Fruit fly (Drosophila melanogaster) whole organism, embryonic: ENCODE data around the gene wb.

Source experiments
- B-H2 ChIP-seq: fragments of 200-800 bp; sonication (Bioruptor generic); optimal IDR thresholded peaks from 2 replicates; lab custom pipeline; 2018; ENCODE audit warnings: missing biosample characterization, mild to moderate bottlenecking, missing genetic modification characterization
- Bdp1 ChIP-seq: fragments of 200-800 bp; sonication (Bioruptor generic); optimal IDR thresholded peaks from 3 replicates; lab custom pipeline; 2016; ENCODE audit warnings: missing biosample characterization, missing genetic modification characterization
- BtbVII ChIP-seq: fragments of 200-800 bp; sonication (Bioruptor generic); optimal IDR thresholded peaks from 3 replicates; lab custom pipeline; 2017; ENCODE audit warnings: missing biosample characterization, mild to moderate bottlenecking, missing genetic modification characterization
- CG10959 ChIP-seq: fragments of 200-800 bp; sonication (Bioruptor generic); IDR thresholded peaks from 2 replicates; pipeline ENCODE4 v1.3.6; 2022; ENCODE audit warnings: missing biosample characterization, missing genetic modification characterization
- CG11560 ChIP-seq: fragments of 200-800 bp; sonication (Bioruptor generic); IDR thresholded peaks from 3 replicates; pipeline ENCODE4 v1.3.6; 2022; ENCODE audit warnings: missing biosample characterization, missing genetic modification characterization
- CG12155 ChIP-seq: fragments of 200-800 bp; sonication (Bioruptor generic); optimal IDR thresholded peaks from 3 replicates; lab custom pipeline; 2016; ENCODE audit warnings: missing biosample characterization, missing genetic modification characterization
- CG13287 ChIP-seq: fragments of 200-800 bp; sonication (Bioruptor generic); IDR thresholded peaks from 2 replicates; pipeline ENCODE4 v1.3.6; 2022; ENCODE audit warnings: missing biosample characterization, missing genetic modification characterization; ENCODE audit not compliant: partially characterized antibody
- CG13775 ChIP-seq: fragments of 200-800 bp; sonication (Bioruptor generic); optimal IDR thresholded peaks from 3 replicates; lab custom pipeline; 2017; ENCODE audit warnings: missing biosample characterization, mild to moderate bottlenecking, missing genetic modification characterization
- CG14441 ChIP-seq: fragments of 200-800 bp; sonication (Bioruptor generic); IDR thresholded peaks from 2 replicates; pipeline ENCODE4 v1.3.6; 2022; ENCODE audit warnings: missing biosample characterization, missing genetic modification characterization
- CG2678 ChIP-seq: fragments of 200-800 bp; sonication (Bioruptor generic); optimal IDR thresholded peaks from 3 replicates; lab custom pipeline; 2019; ENCODE audit warnings: missing biosample characterization, mild to moderate bottlenecking, missing genetic modification characterization, moderate library complexity
- CG4360 ChIP-seq: fragments of 200-800 bp; sonication (Bioruptor generic); IDR thresholded peaks from 2 replicates; pipeline ENCODE4 v1.3.6; 2022; ENCODE audit warnings: missing biosample characterization, missing genetic modification characterization
- CG4707 ChIP-seq: fragments of 200-800 bp; sonication (Bioruptor generic); optimal IDR thresholded peaks from 2 replicates; lab custom pipeline; 2018; ENCODE audit warnings: missing biosample characterization, mild to moderate bottlenecking, missing genetic modification characterization, moderate library complexity
- CG6254 ChIP-seq: fragments of 200-800 bp; sonication (Bioruptor generic); optimal IDR thresholded peaks from 3 replicates; lab custom pipeline; 2017; ENCODE audit warnings: mild to moderate bottlenecking, missing biosample characterization, missing genetic modification reagents, missing genetic modification characterization
- CG6791 ChIP-seq: fragments of 200-800 bp; sonication (Bioruptor generic); IDR thresholded peaks from 3 replicates; pipeline ENCODE4 v1.3.6; 2022; ENCODE audit warnings: missing biosample characterization, missing genetic modification characterization; ENCODE audit not compliant: partially characterized antibody
- CG9437 ChIP-seq: fragments of 200-800 bp; sonication (Bioruptor generic); optimal IDR thresholded peaks from 2 replicates; lab custom pipeline; 2018; ENCODE audit warnings: missing biosample characterization, mild to moderate bottlenecking, missing genetic modification characterization
- Dfd ChIP-seq, 2 experiments: fragments of >200 bp; optimal IDR thresholded peaks; 2 replicates each; lab custom pipeline; 2017; ENCODE audit warnings: missing biosample characterization in 2 of 2, missing genetic modification characterization in 2 of 2
- E2f2 ChIP-seq: fragments of 200-800 bp; sonication (Bioruptor generic); IDR thresholded peaks from 2 replicates; pipeline ENCODE4 v1.3.6; 2022; ENCODE audit warnings: missing biosample characterization, missing genetic modification characterization
- Eip74EF ChIP-seq, 2 experiments: fragments of 200-800 bp in 1 of 2; fragments of >200 bp in 1 of 2; sonication (Bioruptor generic) in 1 of 2; optimal IDR thresholded peaks; 2 replicates each; lab custom pipeline; 2017 to 2019; ENCODE audit warnings: missing biosample characterization in 2 of 2, missing genetic modification characterization in 2 of 2, mild to moderate bottlenecking in 1 of 2, moderate library complexity in 1 of 2
- Ets97D ChIP-seq: fragments of 200-800 bp; sonication (Bioruptor generic); optimal IDR thresholded peaks from 3 replicates; lab custom pipeline; 2016; ENCODE audit warnings: missing biosample characterization, missing genetic modification characterization
- Hand ChIP-seq: fragments of 200-800 bp; sonication (Bioruptor generic); optimal IDR thresholded peaks from 2 replicates; lab custom pipeline; 2017; ENCODE audit warnings: mild to moderate bottlenecking, missing biosample characterization, missing genetic modification reagents, missing genetic modification characterization
- NC2β ChIP-seq: fragments of 200-800 bp; sonication (Bioruptor generic); optimal IDR thresholded peaks from 2 replicates; lab custom pipeline; 2016; ENCODE audit warnings: missing biosample characterization, missing genetic modification characterization
- Nf-YC ChIP-seq: fragments of 200-800 bp; optimal IDR thresholded peaks from 3 replicates; lab custom pipeline; 2019; ENCODE audit warnings: missing biosample characterization, mild to moderate bottlenecking, missing genetic modification characterization, moderate library complexity
- Pdp1 ChIP-seq, 2 experiments: fragments of 200-800 bp; sonication (Bioruptor generic); optimal IDR thresholded peaks; 3 replicates each; lab custom pipeline; 2016; ENCODE audit warnings: missing biosample characterization in 2 of 2, missing genetic modification characterization in 2 of 2, mild to moderate bottlenecking in 1 of 2, moderate library complexity in 1 of 2
- Scr ChIP-seq: fragments of 200-800 bp; sonication (Bioruptor generic); IDR thresholded peaks from 2 replicates; pipeline ENCODE4 v1.3.6; 2022; ENCODE audit warnings: missing biosample characterization, missing genetic modification characterization; ENCODE audit not compliant: partially characterized antibody
- Taf1 ChIP-seq: fragments of 200-800 bp; sonication (Bioruptor generic); IDR thresholded peaks from 2 replicates; pipeline ENCODE4 v1.3.6; 2022; ENCODE audit warnings: missing biosample characterization, missing genetic modification characterization
- Vsx1 ChIP-seq: fragments of 200-800 bp; sonication (Bioruptor generic); optimal IDR thresholded peaks from 2 replicates; lab custom pipeline; 2017; ENCODE audit warnings: missing biosample characterization, mild to moderate bottlenecking, missing genetic modification characterization, missing genetic modification reagents
- amos ChIP-seq: fragments of 200-800 bp; sonication (Bioruptor generic); IDR thresholded peaks from 2 replicates; pipeline ENCODE4 v1.3.6; 2022; ENCODE audit warnings: missing biosample characterization, missing genetic modification characterization; ENCODE audit not compliant: partially characterized antibody
- bab2 ChIP-seq: fragments of 200-800 bp; sonication (Bioruptor generic); optimal IDR thresholded peaks from 2 replicates; lab custom pipeline; 2016; ENCODE audit warnings: missing biosample characterization, missing genetic modification characterization
- bsh ChIP-seq, 2 experiments: fragments of 200-800 bp; sonication (Bioruptor generic); optimal IDR thresholded peaks; 2 replicates each; lab custom pipeline; 2017 to 2018; ENCODE audit warnings: mild to moderate bottlenecking in 2 of 2, missing biosample characterization in 2 of 2, missing genetic modification characterization in 2 of 2, moderate library complexity in 1 of 2
- cad ChIP-seq: fragments of >200 bp; optimal IDR thresholded peaks from 2 replicates; lab custom pipeline; 2017; ENCODE audit warnings: missing biosample characterization, missing genetic modification characterization
- croc ChIP-seq: fragments of 200-800 bp; sonication (Bioruptor generic); conservative IDR thresholded peaks from 3 replicates; pipeline ENCODE4 v1.3.6; 2022; ENCODE audit warnings: missing biosample characterization, missing genetic modification characterization
- fru ChIP-seq: fragments of >200 bp; optimal IDR thresholded peaks from 2 replicates; lab custom pipeline; 2017
- fu2 ChIP-seq: fragments of 200-800 bp; sonication (Bioruptor generic); optimal IDR thresholded peaks from 2 replicates; lab custom pipeline; 2016; ENCODE audit warnings: missing biosample characterization, missing genetic modification characterization
- gce ChIP-seq: fragments of 200-800 bp; sonication (Bioruptor generic); IDR thresholded peaks from 3 replicates; pipeline ENCODE4 v1.3.6; 2022; ENCODE audit warnings: missing biosample characterization, missing genetic modification characterization
- gt ChIP-seq: fragments of 200-800 bp; sonication (Bioruptor generic); IDR thresholded peaks from 2 replicates; pipeline ENCODE4 v1.3.6; 2022; ENCODE audit warnings: missing biosample characterization, missing genetic modification characterization
- ind ChIP-seq: fragments of 200-800 bp; sonication (Bioruptor generic); optimal IDR thresholded peaks from 3 replicates; lab custom pipeline; 2016; ENCODE audit warnings: missing biosample characterization, missing genetic modification characterization
- luna ChIP-seq: fragments of 200-800 bp; sonication (Bioruptor generic); optimal IDR thresholded peaks from 2 replicates; lab custom pipeline; 2016; ENCODE audit warnings: missing biosample characterization, missing genetic modification characterization
- nau ChIP-seq: fragments of 200-800 bp; sonication (Bioruptor generic); optimal IDR thresholded peaks from 3 replicates; lab custom pipeline; 2017; ENCODE audit warnings: missing biosample characterization, mild to moderate bottlenecking, missing genetic modification characterization, missing genetic modification reagents
- nerfin-2 ChIP-seq: fragments of 200-800 bp; sonication (Bioruptor generic); IDR thresholded peaks from 2 replicates; pipeline ENCODE4 v1.3.6; 2022; ENCODE audit warnings: missing biosample characterization, missing genetic modification characterization; ENCODE audit not compliant: partially characterized antibody
- pho ChIP-seq: fragments of 200-800 bp; sonication (Bioruptor generic); optimal IDR thresholded peaks from 2 replicates; lab custom pipeline; 2016; ENCODE audit warnings: missing biosample characterization, missing genetic modification characterization
- psq ChIP-seq: fragments of 200-800 bp; sonication (Bioruptor generic); optimal IDR thresholded peaks from 2 replicates; lab custom pipeline; 2017; ENCODE audit warnings: missing biosample characterization, missing genetic modification characterization
- sim ChIP-seq: fragments of 200-800 bp; sonication (Bioruptor generic); IDR thresholded peaks from 2 replicates; pipeline ENCODE4 v1.3.6; 2022; ENCODE audit warnings: missing biosample characterization, missing genetic modification characterization
- sima ChIP-seq: fragments of 200-800 bp; sonication (Bioruptor generic); optimal IDR thresholded peaks from 2 replicates; lab custom pipeline; 2016; ENCODE audit warnings: missing biosample characterization, missing genetic modification characterization
- so ChIP-seq: fragments of 200-800 bp; sonication (Bioruptor generic); IDR thresholded peaks from 3 replicates; pipeline ENCODE4 v1.3.6; 2022; ENCODE audit warnings: missing biosample characterization, missing genetic modification characterization
- stwl ChIP-seq: fragments of 200-800 bp; sonication (Bioruptor generic); optimal IDR thresholded peaks from 3 replicates; lab custom pipeline; 2018; ENCODE audit warnings: missing biosample characterization, mild to moderate bottlenecking, missing genetic modification characterization, moderate library complexity
- sug ChIP-seq: fragments of 200-800 bp; optimal IDR thresholded peaks from 2 replicates; lab custom pipeline; 2019; ENCODE audit warnings: missing biosample characterization, mild to moderate bottlenecking, missing genetic modification characterization, moderate library complexity
- ttk ChIP-seq: fragments of 200-800 bp; sonication (Bioruptor generic); IDR thresholded peaks from 2 replicates; pipeline ENCODE4 v2.1.2; 2022; ENCODE audit warnings: missing biosample characterization, missing genetic modification characterization
- tup ChIP-seq: fragments of 200-800 bp; sonication (Bioruptor generic); optimal IDR thresholded peaks from 2 replicates; lab custom pipeline; 2016; ENCODE audit warnings: missing biosample characterization, mild to moderate bottlenecking, missing genetic modification characterization, moderate library complexity
- z ChIP-seq: fragments of 200-800 bp; sonication (Bioruptor generic); IDR thresholded peaks from 3 replicates; pipeline ENCODE4 v1.3.6; 2022; ENCODE audit warnings: missing biosample characterization, missing genetic modification characterization

wb gene

dm6 chr2L:14376484-14377254 lies 113.8 kb downstream of the wb start (continued):
- no peak for TF ChIP-seq Dfd (GFP tag; optimal IDR thresholded peaks at IDR 0.05; lab: Kevin White, UChicago)
- TF ChIP-seq fu2 (GFP tag; lab: Kevin White, UChicago): no peak
- TF ChIP-seq CG13287 (GFP tag; lab: Robert Waterston, UW): no peak
- peak; percentile 32 for TF ChIP-seq ind (GFP tag; lab: Kevin White, UChicago)
- no peak for TF ChIP-seq sim (GFP tag; lab: Robert Waterston, UW)
- no peak for TF ChIP-seq z
- no peak for TF ChIP-seq pho (GFP tag; lab: Kevin White, UChicago)
- no peak for TF ChIP-seq tup (GFP tag; lab: Kevin White, UChicago)
- TF ChIP-seq Hand (GFP tag; lab: Kevin White, UChicago): no peak
- TF ChIP-seq psq (GFP tag; lab: Kevin White, UChicago): no peak
- TF ChIP-seq Ets97D (GFP tag; lab: Kevin White, UChicago): no peak
- no peak for TF ChIP-seq sima
- TF ChIP-seq gce: no peak
- TF ChIP-seq luna (GFP tag; lab: Kevin White, UChicago): no peak
- TF ChIP-seq nau (GFP tag; lab: Kevin White, UChicago): peak; percentile 80
- peak; percentile 7 for TF ChIP-seq Nf-YC (tag; lab: Kevin White, UChicago)
- TF ChIP-seq stwl (tag; lab: Kevin White, UChicago): no peak
- TF ChIP-seq B-H2 (GFP tag; lab: Kevin White, UChicago): no peak
- 0 out of 2 replicates have a peak, but pooled peaks have one; percentile 26 for TF ChIP-seq CG14441 (GFP tag; lab: Robert Waterston, UW)
- no peak for TF ChIP-seq bsh (GFP tag; optimal IDR thresholded peaks at IDR 0.05; lab: Kevin White, UChicago)
- TF ChIP-seq so (GFP tag; lab: Robert Waterston, UW): no peak
- TF ChIP-seq CG6254 (GFP tag; lab: Kevin White, UChicago): no peak
- peak; percentile 47 for TF ChIP-seq CG13775 (GFP tag; lab: Kevin White, UChicago)
- TF ChIP-seq Taf1: no peak; the same call in 1 of the 2 replicates
- TF ChIP-seq CG6791 (GFP tag; lab: Robert Waterston, UW): no peak
- no peak for TF ChIP-seq Bdp1
- 0 out of 3 replicates have a peak, but pooled peaks have one; percentile 19 for TF ChIP-seq croc (GFP tag; lab: Robert Waterston, UW)
- TF ChIP-seq Scr (GFP tag; lab: Robert Waterston, UW): no peak
- TF ChIP-seq fru: no peak
- peak in 1 of 2 experiments; percentile 47 for TF ChIP-seq Eip74EF (GFP tag; optimal IDR thresholded peaks at IDR 0.05; lab: Kevin White, UChicago)
- TF ChIP-seq NC2β (GFP tag; lab: Kevin White, UChicago): no peak
- TF ChIP-seq BtbVII (GFP tag; lab: Kevin White, UChicago): no peak
- peak; percentile 72 for TF ChIP-seq CG2678 (tag; lab: Kevin White, UChicago)
- TF ChIP-seq Vsx1: no peak
- no peak for TF ChIP-seq amos (GFP tag; lab: Robert Waterston, UW)
- no peak for TF ChIP-seq cad
- TF ChIP-seq gt (GFP tag; lab: Robert Waterston, UW): peak; percentile 18; the same call in 1 of the 2 replicates
- peak; percentile 34; the same call in 1 of the 2 replicates for TF ChIP-seq ttk (GFP tag; lab: Robert Waterston, UW)
- no peak for TF ChIP-seq E2f2 (GFP tag; lab: Robert Waterston, UW)
- TF ChIP-seq CG4707: no peak
- TF ChIP-seq CG11560 (tag; lab: Robert Waterston, UW): no peak
- no peak for TF ChIP-seq nerfin-2 (GFP tag; lab: Robert Waterston, UW)
- peak; percentile 7 for TF ChIP-seq sug (tag; lab: Kevin White, UChicago)
- peak; percentile 32 for TF ChIP-seq CG9437
- peak; percentile 44 for TF ChIP-seq bab2
- TF ChIP-seq Pdp1 (GFP tag; optimal IDR thresholded peaks at IDR 0.05; lab: Kevin White, UChicago): peak in 1 of 2 experiments; percentile 21
- TF ChIP-seq CG4360 (GFP tag; lab: Robert Waterston, UW): 0 out of 2 replicates have a peak, but pooled peaks have one; percentile 11
- TF ChIP-seq CG12155 (GFP tag; lab: Kevin White, UChicago): no peak
- no peak for TF ChIP-seq CG10959 (GFP tag; lab: Robert Waterston, UW)
